Fruit fly (Drosophila melanogaster) whole organism, pupa: ENCODE measurements around the gene btz.

Experiments used
- CG10348 ChIP-seq: fragments of 200-800 bp; sonication (Bioruptor generic); IDR thresholded peaks from 2 replicates; pipeline ENCODE4 v1.3.6; 2022; ENCODE audit warnings: missing biosample characterization, missing genetic modification characterization
- CG12605 ChIP-seq: fragments of 200-800 bp; sonication (Bioruptor generic); IDR thresholded peaks from 2 replicates; pipeline ENCODE4 v1.3.6; 2022; ENCODE audit warnings: missing biosample characterization, missing genetic modification characterization
- CG13204 ChIP-seq: fragments of 200-800 bp; sonication (Bioruptor generic); optimal IDR thresholded peaks from 2 replicates; lab custom pipeline; 2018; ENCODE audit warnings: missing biosample characterization, mild to moderate bottlenecking, missing genetic modification characterization, moderate library complexity
- CG14655 ChIP-seq: fragments of 200-800 bp; sonication (Bioruptor generic); optimal IDR thresholded peaks from 3 replicates; lab custom pipeline; 2017; ENCODE audit warnings: mild to moderate bottlenecking, missing biosample characterization, missing genetic modification reagents, missing genetic modification characterization
- CG15710 ChIP-seq: fragments of 200-800 bp; sonication (Bioruptor generic); optimal IDR thresholded peaks from 2 replicates; lab custom pipeline; 2018; ENCODE audit warnings: missing biosample characterization, mild to moderate bottlenecking, missing genetic modification characterization, moderate library complexity
- CG17806 ChIP-seq: fragments of 200-800 bp; sonication (Bioruptor generic); optimal IDR thresholded peaks from 2 replicates; lab custom pipeline; 2018; ENCODE audit warnings: missing biosample characterization, mild to moderate bottlenecking, missing genetic modification characterization, moderate library complexity
- CG32121 ChIP-seq: fragments of 200-800 bp; sonication (Bioruptor generic); IDR thresholded peaks from 2 replicates; pipeline ENCODE4 v1.3.6; 2022; ENCODE audit warnings: missing biosample characterization, missing genetic modification characterization
- CG34367 ChIP-seq: fragments of 200-800 bp; sonication (Bioruptor generic); optimal IDR thresholded peaks from 2 replicates; lab custom pipeline; 2018; ENCODE audit warnings: missing biosample characterization, mild to moderate bottlenecking, missing genetic modification characterization
- CG4496 ChIP-seq: fragments of 200-800 bp; sonication (Bioruptor generic); IDR thresholded peaks from 3 replicates; pipeline ENCODE4 v1.3.6; 2022; ENCODE audit warnings: missing biosample characterization, missing genetic modification characterization
- CG8159 ChIP-seq: fragments of 200-800 bp; sonication (Bioruptor generic); optimal IDR thresholded peaks from 3 replicates; lab custom pipeline; 2018; ENCODE audit warnings: missing biosample characterization, mild to moderate bottlenecking, missing genetic modification characterization, moderate library complexity
- CG8301 ChIP-seq: fragments of 200-800 bp; sonication (Bioruptor generic); optimal IDR thresholded peaks from 2 replicates; lab custom pipeline; 2018; ENCODE audit warnings: missing biosample characterization, mild to moderate bottlenecking, missing genetic modification characterization
- CG9948 ChIP-seq: fragments of 200-800 bp; sonication (Bioruptor generic); optimal IDR thresholded peaks from 2 replicates; lab custom pipeline; 2018; ENCODE audit warnings: missing biosample characterization, mild to moderate bottlenecking, missing genetic modification characterization, moderate library complexity
- D1 ChIP-seq: fragments of 200-800 bp; sonication (Bioruptor generic); optimal IDR thresholded peaks from 2 replicates; lab custom pipeline; 2018; ENCODE audit warnings: missing biosample characterization, mild to moderate bottlenecking, missing genetic modification characterization, moderate library complexity
- EcR ChIP-seq: fragments of 200-800 bp; sonication (Bioruptor generic); optimal IDR thresholded peaks from 3 replicates; lab custom pipeline; 2019; ENCODE audit warnings: missing biosample characterization, missing genetic modification characterization, mild to moderate bottlenecking, moderate library complexity, missing genetic modification reagents
- Ets98B ChIP-seq: fragments of 200-800 bp; sonication (Bioruptor generic); IDR thresholded peaks from 2 replicates; pipeline ENCODE4 v1.3.6; 2022; ENCODE audit warnings: missing biosample characterization, missing genetic modification characterization
- Pif1A ChIP-seq: fragments of 200-800 bp; sonication (Bioruptor generic); optimal IDR thresholded peaks from 3 replicates; lab custom pipeline; 2016; ENCODE audit warnings: missing biosample characterization, missing genetic modification characterization
- Pif1B ChIP-seq: fragments of 200-800 bp; sonication (Bioruptor generic); optimal IDR thresholded peaks from 3 replicates; lab custom pipeline; 2016; ENCODE audit warnings: missing biosample characterization, missing genetic modification characterization
- Snoo ChIP-seq: fragments of 200-800 bp; sonication (Bioruptor generic); optimal IDR thresholded peaks from 3 replicates; lab custom pipeline; 2017; ENCODE audit warnings: missing biosample characterization, mild to moderate bottlenecking, missing genetic modification characterization, inconsistent platforms
- fd96Ca ChIP-seq: fragments of 200-800 bp; sonication (Bioruptor generic); IDR thresholded peaks from 3 replicates; pipeline ENCODE4 v1.3.6; 2022; ENCODE audit warnings: missing biosample characterization, missing genetic modification characterization
- gl ChIP-seq: fragments of 200-800 bp; sonication (Bioruptor generic); optimal IDR thresholded peaks from 2 replicates; lab custom pipeline; 2018; ENCODE audit warnings: missing biosample characterization, mild to moderate bottlenecking, missing genetic modification characterization
- rn ChIP-seq: fragments of 200-800 bp; sonication (Bioruptor generic); IDR thresholded peaks from 2 replicates; pipeline ENCODE4 v1.3.6; 2022; ENCODE audit warnings: missing biosample characterization, missing genetic modification characterization

The btz gene

dm6 chr3R:27700229-27700573 is at the start of gene btz:
Gene btz, plus strand, starts transcription at chr3R:27700361.
- TF ChIP-seq CG34367 (no peak), CG15710 (tag; lab: Kevin White, UChicago) (no peak), rn (GFP tag; lab: Robert Waterston, UW) (no peak)

dm6 chr3R:27651710-27652109 is 48.5 kb upstream of the btz start:
- TF ChIP-seq D1 (tag; lab: Kevin White, UChicago) (no peak), fd96Ca (GFP tag; lab: Robert Waterston, UW) (no peak), Ets98B (GFP tag; lab: Robert Waterston, UW) (no peak), CG14655 (GFP tag; lab: Kevin White, UChicago) (no peak), gl (tag; lab: Kevin White, UChicago) (no peak), CG32121 (no peak), rn (GFP tag; lab: Robert Waterston, UW) (no peak), Pif1A (GFP tag; lab: Kevin White, UChicago) (no peak), Pif1B (GFP tag; lab: Kevin White, UChicago) (no peak), CG12605 (GFP tag; lab: Robert Waterston, UW) (no peak), CG8159 (no peak), CG15710 (tag; lab: Kevin White, UChicago) (no peak), EcR (GFP tag; lab: Kevin White, UChicago) (no peak), CG4496 (GFP tag; lab: Robert Waterston, UW) (no peak), CG34367 (no peak)

DNA sequence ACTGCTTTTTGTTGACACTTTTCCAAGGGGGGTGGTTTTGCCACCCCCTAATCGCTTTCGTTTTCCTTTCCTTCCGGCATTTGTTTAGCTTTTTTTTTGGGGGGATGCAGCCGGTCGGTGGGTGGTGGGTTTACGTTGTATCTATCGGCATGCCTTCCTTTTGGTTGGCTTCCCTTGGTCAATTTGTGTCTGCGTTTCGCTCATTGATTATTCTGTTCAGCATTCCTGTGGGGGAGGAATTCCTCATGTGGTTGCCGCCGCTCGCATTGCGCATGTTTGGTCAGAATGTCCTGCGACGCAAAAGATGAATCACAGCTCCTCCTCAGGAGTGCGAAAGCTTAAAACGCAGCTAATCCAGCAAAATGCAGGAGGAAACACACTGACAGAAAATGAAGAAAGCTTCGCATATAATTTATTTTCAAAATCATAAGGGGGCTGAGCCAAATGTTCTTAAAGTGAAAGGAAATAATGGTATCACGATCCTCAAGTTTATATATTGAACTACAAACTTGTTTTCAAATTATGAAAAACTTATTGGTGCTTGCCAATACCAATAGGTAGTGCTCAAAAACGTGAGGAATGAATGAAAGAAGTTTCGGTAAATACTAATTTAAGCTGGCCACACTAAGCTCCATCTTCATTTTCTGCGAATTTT is 47.9 kb upstream of the btz start, which contains the start of gene RpS10a:
TSS of gene RpS10a (plus strand) at position 605 of the 655 bp plus-strand sequence.
- TF ChIP-seq CG12605 (GFP tag; lab: Robert Waterston, UW) = no peak
- TF ChIP-seq CG8301 (tag; lab: Kevin White, UChicago) = no peak
- TF ChIP-seq D1 (tag; lab: Kevin White, UChicago) = no peak
- TF ChIP-seq CG32121 = no peak
- TF ChIP-seq CG4496 (GFP tag; lab: Robert Waterston, UW) = no peak
- TF ChIP-seq CG14655 (GFP tag; lab: Kevin White, UChicago) = no peak
- TF ChIP-seq Ets98B (GFP tag; lab: Robert Waterston, UW) = no peak
- TF ChIP-seq CG34367 = no peak
- TF ChIP-seq CG13204 (GFP tag; lab: Kevin White, UChicago) = no peak
- TF ChIP-seq fd96Ca (GFP tag; lab: Robert Waterston, UW) = no peak
- TF ChIP-seq CG10348 (GFP tag; lab: Robert Waterston, UW) = no peak
- TF ChIP-seq CG8159 = no peak
- no peak for TF ChIP-seq Snoo (tag; lab: Kevin White, UChicago)

dm6 chr3R:27655109-27655508 is 45.1 kb upstream of the btz start:
- TF ChIP-seq CG17806 (tag; lab: Kevin White, UChicago) (no peak), CG15710 (tag; lab: Kevin White, UChicago) (no peak), CG34367 (peak; percentile 5), CG9948 (tag; lab: Kevin White, UChicago) (peak; percentile 36), CG4496 (GFP tag; lab: Robert Waterston, UW) (peak; percentile 60), CG14655 (GFP tag; lab: Kevin White, UChicago) (peak; percentile 53), CG12605 (GFP tag; lab: Robert Waterston, UW) (no peak), Pif1A (GFP tag; lab: Kevin White, UChicago) (no peak), Ets98B (GFP tag; lab: Robert Waterston, UW) (no peak; the same call in 1 of the 2 replicates), fd96Ca (GFP tag; lab: Robert Waterston, UW) (peak; percentile 46; the same call in 1 of the 3 replicates), CG8301 (tag; lab: Kevin White, UChicago) (peak; percentile 47), CG8159 (peak; percentile 29), Snoo (tag; lab: Kevin White, UChicago) (no peak), CG13204 (GFP tag; lab: Kevin White, UChicago) (no peak), EcR (GFP tag; lab: Kevin White, UChicago) (no peak), Pif1B (GFP tag; lab: Kevin White, UChicago) (no peak), gl (tag; lab: Kevin White, UChicago) (no peak), CG32121 (peak; percentile 59), CG10348 (GFP tag; lab: Robert Waterston, UW) (no peak), rn (GFP tag; lab: Robert Waterston, UW) (no peak), D1 (tag; lab: Kevin White, UChicago) (no peak)

dm6 chr3R:27656686-27657535 is 43.2 kb upstream of the btz start, which contains the start of gene tau:
Gene tau, minus strand, starts transcription at chr3R:27656996.
- TF ChIP-seq CG32121 (peak; percentile 20; the same call in 1 of the 2 replicates), CG10348 (GFP tag; lab: Robert Waterston, UW) (no peak)

dm6 chr3R:27660127-27660579 is 40.0 kb upstream of the btz start, which contains the start of gene Mlc1:
Gene Mlc1, minus strand, starts transcription at chr3R:27660177.
- TF ChIP-seq CG10348 (GFP tag; lab: Robert Waterston, UW) = no peak
- no peak for TF ChIP-seq EcR (GFP tag; lab: Kevin White, UChicago)
- TF ChIP-seq CG34367 = no peak
- TF ChIP-seq Ets98B (GFP tag; lab: Robert Waterston, UW) = no peak
- TF ChIP-seq gl (tag; lab: Kevin White, UChicago) = no peak
- no peak for TF ChIP-seq CG15710 (tag; lab: Kevin White, UChicago)
- TF ChIP-seq CG13204 (GFP tag; lab: Kevin White, UChicago) = no peak
- TF ChIP-seq D1 (tag; lab: Kevin White, UChicago) = no peak
- TF ChIP-seq CG14655 (GFP tag; lab: Kevin White, UChicago) = no peak
- TF ChIP-seq Pif1A (GFP tag; lab: Kevin White, UChicago) = no peak
- no peak for TF ChIP-seq rn (GFP tag; lab: Robert Waterston, UW)
- no peak for TF ChIP-seq Pif1B (GFP tag; lab: Kevin White, UChicago)
- TF ChIP-seq Snoo (tag; lab: Kevin White, UChicago) = no peak
- TF ChIP-seq CG4496 (GFP tag; lab: Robert Waterston, UW) = no peak
- TF ChIP-seq CG9948 (tag; lab: Kevin White, UChicago) = no peak
- TF ChIP-seq CG17806 (tag; lab: Kevin White, UChicago) = no peak
- TF ChIP-seq CG32121 = no peak
- TF ChIP-seq CG8301 (tag; lab: Kevin White, UChicago) = no peak
- no peak for TF ChIP-seq CG12605 (GFP tag; lab: Robert Waterston, UW)
- TF ChIP-seq fd96Ca (GFP tag; lab: Robert Waterston, UW) = no peak
- TF ChIP-seq, all 21 proteins: peak for 0
